Worm (Caenorhabditis elegans) whole organism, early embryonic: Measurements from ENCODE around the gene wsp-1.

Experiments used
- ama-1 ChIP-seq: fragments of 150-350 bp; optimal IDR thresholded peaks from 2 replicates; lab custom pipeline; 2014
- sea-1 ChIP-seq: fragments of 200-800 bp; sonication (Bioruptor generic); conservative IDR thresholded peaks from 2 replicates; pipeline ENCODE4 v1.3.6; 2022; ENCODE audit warnings: missing genetic modification characterization, missing compliant biosample characterization
- tbx-37 ChIP-seq: fragments of 200-800 bp; sonication (Bioruptor generic); conservative IDR thresholded peaks from 2 replicates; pipeline ENCODE4 v1.3.6; 2022; ENCODE audit warnings: missing genetic modification reagents, missing genetic modification characterization, missing compliant biosample characterization

ce11 chrIV:8189667-8190066 lies 9.1 kb downstream of the wsp-1 start:
- TF ChIP-seq sea-1 (GFP tag; lab: Robert Waterston, UW) (0 out of 2 replicates have a peak, but pooled peaks have one; percentile 32), ama-1 (lab: Kevin White, UChicago) (no peak), tbx-37 (GFP tag; lab: Robert Waterston, UW) (no peak)
